Worm (Caenorhabditis elegans) whole organism, early embryonic: Measurements from ENCODE around the gene F07H5.7.

Experiments
- B0310.2 ChIP-seq: sonication (generic microtip); optimal IDR thresholded peaks from 2 replicates; lab custom pipeline; 2016; ENCODE audit warnings: mild to moderate bottlenecking, missing genetic modification characterization, missing compliant biosample characterization
- F13C5.2 ChIP-seq: sonication (generic microtip); optimal IDR thresholded peaks from 2 replicates; lab custom pipeline; 2017; ENCODE audit warnings: mild to moderate bottlenecking, missing genetic modification characterization, inconsistent platforms, missing compliant biosample characterization
- aly-1 ChIP-seq: sonication (generic microtip); optimal IDR thresholded peaks from 2 replicates; lab custom pipeline; 2016; ENCODE audit warnings: missing genetic modification characterization, missing compliant biosample characterization
- ama-1 ChIP-seq: fragments of 150-350 bp; optimal IDR thresholded peaks from 2 replicates; lab custom pipeline; 2014
- ceh-13 ChIP-seq: fragments of 200-800 bp; sonication (Bioruptor generic); optimal IDR thresholded peaks from 2 replicates; lab custom pipeline; 2018; ENCODE audit warnings: mild to moderate bottlenecking, missing genetic modification characterization, missing compliant biosample characterization
- ceh-36 ChIP-seq: sonication (generic microtip); optimal IDR thresholded peaks from 2 replicates; lab custom pipeline; 2016; ENCODE audit warnings: missing genetic modification characterization, inconsistent platforms, missing compliant biosample characterization
- ets-7 ChIP-seq: sonication (generic microtip); optimal IDR thresholded peaks from 2 replicates; lab custom pipeline; 2016; ENCODE audit warnings: missing genotype, missing genetic modification characterization, missing compliant biosample characterization
- flt-1 ChIP-seq: fragments of 200-800 bp; sonication (Bioruptor generic); IDR thresholded peaks from 2 replicates; pipeline ENCODE4 v1.3.6; 2022; ENCODE audit warnings: missing genetic modification characterization, missing compliant biosample characterization
- hmbx-1 ChIP-seq: sonication (generic microtip); optimal IDR thresholded peaks from 2 replicates; lab custom pipeline; 2016; ENCODE audit warnings: mild to moderate bottlenecking, missing genetic modification characterization, missing compliant biosample characterization
- hmg-4 ChIP-seq: fragments of 200-800 bp; sonication (Bioruptor generic); optimal IDR thresholded peaks from 2 replicates; lab custom pipeline; 2018; ENCODE audit warnings: mild to moderate bottlenecking, missing genetic modification characterization, missing compliant biosample characterization
- hnd-1 ChIP-seq: sonication (generic microtip); optimal IDR thresholded peaks from 2 replicates; lab custom pipeline; 2016; ENCODE audit warnings: missing genetic modification characterization, missing compliant biosample characterization
- pes-1 ChIP-seq: fragments of 200-800 bp; sonication (Bioruptor generic); IDR thresholded peaks from 2 replicates; pipeline ENCODE4 v1.3.6; 2022; ENCODE audit warnings: missing genetic modification reagents, missing genetic modification characterization, missing compliant biosample characterization
- scrt-1 ChIP-seq: fragments of 200-800 bp; sonication (Bioruptor generic); IDR thresholded peaks from 2 replicates; pipeline ENCODE4 v1.3.6; 2022; ENCODE audit warnings: missing genetic modification characterization, missing compliant biosample characterization
- sea-1 ChIP-seq: fragments of 200-800 bp; sonication (Bioruptor generic); conservative IDR thresholded peaks from 2 replicates; pipeline ENCODE4 v1.3.6; 2022; ENCODE audit warnings: missing genetic modification characterization, missing compliant biosample characterization
- tbx-11 ChIP-seq: fragments of 200-800 bp; sonication (Bioruptor generic); IDR thresholded peaks from 2 replicates; pipeline ENCODE4 v1.3.6; 2022; ENCODE audit warnings: missing genetic modification characterization, missing compliant biosample characterization
- tbx-37 ChIP-seq: fragments of 200-800 bp; sonication (Bioruptor generic); conservative IDR thresholded peaks from 2 replicates; pipeline ENCODE4 v1.3.6; 2022; ENCODE audit warnings: missing genetic modification reagents, missing genetic modification characterization, missing compliant biosample characterization
- tra-4 ChIP-seq: sonication (generic microtip); optimal IDR thresholded peaks from 2 replicates; lab custom pipeline; 2017; ENCODE audit warnings: missing genetic modification characterization, missing compliant biosample characterization

Gene F07H5.7

DNA sequence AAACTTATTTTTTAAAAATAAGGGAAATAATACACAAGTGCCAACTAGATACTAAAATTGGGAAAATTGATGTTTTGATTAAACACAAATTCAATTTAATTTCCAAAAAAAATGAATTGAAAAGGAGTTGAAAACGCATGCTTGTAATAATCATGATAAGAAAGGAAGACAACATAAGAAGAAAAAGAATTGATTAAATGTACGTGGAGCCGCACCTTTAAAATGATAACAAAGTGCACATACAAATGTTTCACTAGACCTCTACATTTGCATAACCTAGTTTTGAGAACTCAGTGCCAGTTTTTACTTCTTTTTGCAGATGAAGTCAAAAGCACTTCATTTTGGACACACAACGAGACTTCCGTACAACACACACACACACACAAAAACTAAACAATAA, 32.2 kb downstream of the F07H5.7 start:
- TF ChIP-seq pes-1 (no peak), tbx-37 (GFP tag; lab: Robert Waterston, UW) (no peak), ets-7 (no peak), hmbx-1 (no peak), aly-1 (tag; lab: Kevin White, UChicago) (no peak), F13C5.2 (tag; lab: Kevin White, UChicago) (no peak), ama-1 (lab: Kevin White, UChicago) (no peak), sea-1 (GFP tag; lab: Robert Waterston, UW) (no peak), tbx-11 (GFP tag; lab: Robert Waterston, UW) (no peak), hnd-1 (no peak), hmg-4 (GFP tag; lab: Kevin White, UChicago) (no peak), ceh-13 (GFP tag; lab: Kevin White, UChicago) (no peak)

DNA sequence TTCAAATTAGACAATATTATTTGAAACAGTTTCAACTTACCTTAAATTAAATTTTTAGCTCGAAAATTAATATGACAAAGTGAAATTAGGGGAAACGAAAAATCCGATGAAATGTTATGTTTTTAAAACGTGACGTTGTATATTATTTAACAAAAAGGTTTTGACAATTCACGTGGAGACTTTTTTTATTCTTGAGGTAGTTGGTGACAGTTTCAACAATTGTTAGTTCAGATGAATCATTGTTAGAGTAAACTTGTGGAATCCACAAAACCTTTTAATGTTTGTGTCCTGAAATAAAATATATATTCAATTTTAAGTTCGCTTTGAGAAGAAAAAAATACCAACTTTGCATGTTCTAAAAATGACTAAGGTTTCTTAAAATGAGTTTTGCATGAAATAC, 34.5 kb downstream of the F07H5.7 start, which contains the start of gene fut-1:
Gene fut-1 (minus strand): TSS at position 101 of the 400 bp plus-strand sequence.
- TF ChIP-seq sea-1 (GFP tag; lab: Robert Waterston, UW) (no peak), hnd-1 (no peak), scrt-1 (GFP tag; lab: Robert Waterston, UW) (no peak), ceh-36 (tag; lab: Kevin White, UChicago) (no peak), hmbx-1 (no peak), tbx-37 (GFP tag; lab: Robert Waterston, UW) (no peak), ets-7 (no peak), tbx-11 (GFP tag; lab: Robert Waterston, UW) (no peak), hmg-4 (GFP tag; lab: Kevin White, UChicago) (no peak), F13C5.2 (tag; lab: Kevin White, UChicago) (no peak), ceh-13 (GFP tag; lab: Kevin White, UChicago) (no peak), flt-1 (no peak), tra-4 (no peak), pes-1 (no peak), B0310.2 (tag; lab: Kevin White, UChicago) (no peak)

DNA sequence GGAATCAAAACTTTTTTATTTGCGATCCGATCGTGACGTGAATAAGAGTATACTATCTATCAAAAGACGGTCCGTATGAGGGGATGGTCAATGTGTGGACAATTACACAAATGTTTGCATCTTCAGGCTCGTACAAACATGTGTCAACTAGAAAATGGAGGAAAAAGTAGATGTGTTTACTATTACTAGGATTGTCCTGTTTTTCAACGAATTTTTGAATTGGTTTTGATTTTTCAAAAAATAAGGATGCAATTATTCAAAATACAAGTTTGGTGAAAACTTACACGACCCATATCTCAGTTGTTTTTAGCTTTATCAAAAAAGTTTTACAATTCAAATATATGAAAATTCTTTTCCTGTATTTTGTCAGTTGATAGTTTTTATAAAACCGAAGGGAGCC, 38.7 kb downstream of the F07H5.7 start, which contains the start of gene K08F8.7:
Gene K08F8.7 (minus strand): TSS at position 101 of the 400 bp plus-strand sequence.
- TF ChIP-seq ama-1 (lab: Kevin White, UChicago) (no peak), aly-1 (tag; lab: Kevin White, UChicago) (no peak), tra-4 (no peak), hnd-1 (no peak), tbx-37 (GFP tag; lab: Robert Waterston, UW) (no peak), ceh-13 (GFP tag; lab: Kevin White, UChicago) (no peak), scrt-1 (GFP tag; lab: Robert Waterston, UW) (no peak), hmbx-1 (no peak), ets-7 (no peak), pes-1 (no peak)

DNA sequence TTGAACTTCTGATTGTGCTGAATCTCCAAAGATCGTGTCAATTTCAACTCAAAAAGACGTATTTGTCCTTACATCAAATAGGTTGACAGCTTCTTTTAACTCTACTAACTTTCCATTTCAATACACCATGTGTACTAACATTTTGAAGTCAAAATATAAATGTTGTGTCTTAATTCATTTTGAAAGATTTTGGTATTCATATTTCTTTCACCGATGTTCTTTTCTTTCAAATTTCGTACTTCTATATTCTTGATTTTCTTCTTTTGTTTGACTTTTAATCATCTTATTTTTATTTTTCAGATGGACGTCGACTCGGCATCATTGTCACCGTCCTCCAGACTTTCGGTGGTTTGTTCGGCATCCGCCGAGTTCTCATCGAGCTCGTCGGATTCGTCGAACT, 42.3 kb downstream of the F07H5.7 start, which contains the start of gene atf-2:
Gene atf-2 (plus strand): TSS at position 301 of the 400 bp plus-strand sequence.
- TF ChIP-seq aly-1 (tag; lab: Kevin White, UChicago) (no peak), hnd-1 (no peak), scrt-1 (GFP tag; lab: Robert Waterston, UW) (no peak), flt-1 (no peak), tbx-37 (GFP tag; lab: Robert Waterston, UW) (no peak), pes-1 (no peak), ceh-36 (tag; lab: Kevin White, UChicago) (no peak), ceh-13 (GFP tag; lab: Kevin White, UChicago) (no peak), hmg-4 (GFP tag; lab: Kevin White, UChicago) (no peak), B0310.2 (tag; lab: Kevin White, UChicago) (no peak), F13C5.2 (tag; lab: Kevin White, UChicago) (no peak), tbx-11 (GFP tag; lab: Robert Waterston, UW) (no peak)

DNA sequence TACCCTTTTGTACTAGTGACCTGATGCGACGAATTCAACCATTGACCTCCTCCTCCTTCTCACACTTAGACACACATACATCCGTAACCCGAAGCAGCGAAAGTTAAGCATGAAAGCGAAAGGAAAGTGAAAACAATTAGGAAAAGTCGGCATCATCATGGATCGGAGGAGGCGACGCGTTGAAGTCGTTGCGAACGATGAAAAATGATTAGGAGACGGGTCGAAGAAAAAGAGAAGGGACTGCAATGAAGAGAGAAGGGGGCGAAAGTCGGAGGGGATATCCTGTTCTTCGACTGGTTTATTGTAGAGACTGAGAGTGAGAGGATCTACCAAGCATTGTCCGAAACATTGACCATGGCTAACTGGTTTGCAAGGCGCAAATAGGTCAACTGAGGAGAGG, 42.9 kb downstream of the F07H5.7 start:
- no peak for TF ChIP-seq tbx-11 (GFP tag; lab: Robert Waterston, UW)
- TF ChIP-seq flt-1, result no peak

DNA sequence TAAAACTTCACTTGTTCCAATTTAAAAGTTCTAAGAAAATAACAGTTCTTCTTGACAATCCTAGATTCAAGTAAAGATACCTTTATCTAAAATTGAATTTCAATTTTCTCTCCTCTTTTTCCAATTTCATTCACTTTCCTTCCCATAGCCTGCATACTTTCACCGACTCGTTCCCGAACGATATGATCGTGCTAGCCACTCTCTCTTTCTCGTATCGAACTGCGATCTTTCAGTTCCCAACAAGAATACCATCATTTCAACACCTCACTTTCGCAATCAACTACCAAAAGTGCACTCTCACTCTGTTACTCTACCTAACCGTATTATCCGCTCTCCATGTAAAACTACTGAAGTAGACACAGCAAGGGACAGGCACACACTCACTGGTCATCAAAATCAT, 43.9 kb downstream of the F07H5.7 start:
- no peak for TF ChIP-seq tbx-11 (GFP tag; lab: Robert Waterston, UW)
- no peak for TF ChIP-seq tra-4
- no peak for TF ChIP-seq ceh-13 (GFP tag; lab: Kevin White, UChicago)
- TF ChIP-seq pes-1, result no peak
- no peak for TF ChIP-seq hmg-4 (GFP tag; lab: Kevin White, UChicago)
- no peak for TF ChIP-seq B0310.2 (tag; lab: Kevin White, UChicago)
- no peak for TF ChIP-seq ets-7
- no peak for TF ChIP-seq hnd-1
- TF ChIP-seq tbx-37 (GFP tag; lab: Robert Waterston, UW), result no peak
- TF ChIP-seq sea-1 (GFP tag; lab: Robert Waterston, UW), result no peak
- TF ChIP-seq scrt-1 (GFP tag; lab: Robert Waterston, UW), result no peak
- TF ChIP-seq hmbx-1, result no peak

DNA sequence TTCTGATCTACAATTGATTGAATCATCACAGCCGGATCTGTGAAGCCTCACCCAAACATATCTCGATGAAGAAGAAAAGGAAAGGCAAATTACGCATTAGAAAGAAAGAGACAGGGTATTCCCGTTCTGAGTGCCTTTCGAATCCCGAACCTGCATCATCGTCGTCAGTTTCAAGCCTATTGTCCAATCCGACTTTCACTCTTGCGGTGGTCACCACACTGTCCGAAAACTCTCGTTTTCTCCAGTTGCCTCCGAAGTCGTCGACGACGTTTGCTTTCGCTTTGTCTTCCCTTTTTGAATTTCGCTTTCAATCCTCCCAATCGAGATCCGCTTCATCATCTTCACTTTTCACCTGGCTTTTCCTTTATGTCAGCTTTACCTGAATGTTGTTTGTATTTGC, 44.9 kb downstream of the F07H5.7 start:
- no peak for TF ChIP-seq ceh-13 (GFP tag; lab: Kevin White, UChicago)

DNA sequence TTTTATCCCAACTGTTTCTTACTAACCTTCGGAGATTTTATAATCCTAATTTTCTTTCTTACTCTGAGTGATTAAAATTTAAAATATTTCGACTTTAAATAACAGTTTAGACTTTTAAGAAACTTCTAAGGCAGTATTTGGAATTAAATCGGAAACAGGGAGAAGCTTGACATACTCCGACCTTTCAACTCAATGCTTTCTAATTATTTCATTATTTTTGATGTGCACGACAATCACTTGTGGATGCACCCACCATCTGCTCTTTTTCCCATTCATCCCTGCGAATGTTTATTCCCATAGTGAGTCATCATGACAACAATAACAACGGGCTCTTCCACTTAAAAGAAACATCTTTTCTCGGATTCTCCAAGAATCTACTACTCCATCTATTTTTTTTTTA, 45.3 kb downstream of the F07H5.7 start:
- TF ChIP-seq ets-7 (no peak), ceh-13 (GFP tag; lab: Kevin White, UChicago) (no peak), F13C5.2 (tag; lab: Kevin White, UChicago) (no peak), tra-4 (no peak), flt-1 (no peak), hmg-4 (GFP tag; lab: Kevin White, UChicago) (no peak), tbx-11 (GFP tag; lab: Robert Waterston, UW) (no peak), hmbx-1 (no peak), scrt-1 (GFP tag; lab: Robert Waterston, UW) (no peak)
